Fruit fly (Drosophila melanogaster) Kc167 (cell line): ENCODE results near the gene CG14269.

Source experiments
- Sin3A ChIP-seq: fragments of >200 bp; optimal IDR thresholded peaks from 2 replicates; lab custom pipeline; 2018; ENCODE audit warnings: missing external identifiers
- psq ChIP-seq: fragments of >200 bp; optimal IDR thresholded peaks from 2 replicates; lab custom pipeline; 2017; ENCODE audit warnings: missing external identifiers

DNA sequence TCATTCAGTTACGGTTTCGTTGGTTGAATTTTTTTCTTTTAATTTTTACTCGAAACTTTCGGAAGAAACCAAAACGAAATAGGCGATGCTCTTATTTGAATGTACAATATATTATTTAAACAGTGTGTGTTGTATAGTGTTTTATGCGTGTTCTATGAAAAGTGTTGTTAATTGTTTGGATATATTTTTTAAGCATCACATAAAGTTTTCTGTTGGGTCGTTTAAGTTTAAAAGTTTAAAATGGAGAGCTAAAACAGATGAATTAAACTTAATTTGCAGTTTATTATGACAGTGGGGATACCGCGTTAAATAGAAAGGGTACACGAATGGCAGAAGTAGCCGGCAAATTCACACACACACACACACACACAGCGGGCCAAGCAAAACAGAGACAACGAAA lies 45.7 kb downstream of the CG14269 start:
- TF ChIP-seq Sin3A (lab: Kevin White, UChicago), result no peak
- TF ChIP-seq psq (lab: Kevin White, UChicago), result no peak
